Worm (Caenorhabditis elegans) whole organism, early embryonic: ENCODE measurements around the gene pfk-1.1.
A peak's percentile ranks its signal among the peaks of the same experiment; 100 is the strongest.
"Not testable (repeated sequence)": the region's sequence is repeated elsewhere in the genome, so short reads cannot be mapped to it uniquely, and the experiment has no call there.

Source experiments
- B0310.2 ChIP-seq: sonication (generic microtip); optimal IDR thresholded peaks from 2 replicates; lab custom pipeline; 2016; ENCODE audit warnings: mild to moderate bottlenecking, missing genetic modification characterization, missing compliant biosample characterization
- F13C5.2 ChIP-seq: sonication (generic microtip); optimal IDR thresholded peaks from 2 replicates; lab custom pipeline; 2017; ENCODE audit warnings: mild to moderate bottlenecking, missing genetic modification characterization, inconsistent platforms, missing compliant biosample characterization
- aly-1 ChIP-seq: sonication (generic microtip); optimal IDR thresholded peaks from 2 replicates; lab custom pipeline; 2016; ENCODE audit warnings: missing genetic modification characterization, missing compliant biosample characterization
- ama-1 ChIP-seq: fragments of 150-350 bp; optimal IDR thresholded peaks from 2 replicates; lab custom pipeline; 2014
- ceh-13 ChIP-seq: fragments of 200-800 bp; sonication (Bioruptor generic); optimal IDR thresholded peaks from 2 replicates; lab custom pipeline; 2018; ENCODE audit warnings: mild to moderate bottlenecking, missing genetic modification characterization, missing compliant biosample characterization
- ceh-36 ChIP-seq: sonication (generic microtip); optimal IDR thresholded peaks from 2 replicates; lab custom pipeline; 2016; ENCODE audit warnings: missing genetic modification characterization, inconsistent platforms, missing compliant biosample characterization
- ets-7 ChIP-seq: sonication (generic microtip); optimal IDR thresholded peaks from 2 replicates; lab custom pipeline; 2016; ENCODE audit warnings: missing genotype, missing genetic modification characterization, missing compliant biosample characterization
- flt-1 ChIP-seq: fragments of 200-800 bp; sonication (Bioruptor generic); IDR thresholded peaks from 2 replicates; pipeline ENCODE4 v1.3.6; 2022; ENCODE audit warnings: missing genetic modification characterization, missing compliant biosample characterization
- hmbx-1 ChIP-seq: sonication (generic microtip); optimal IDR thresholded peaks from 2 replicates; lab custom pipeline; 2016; ENCODE audit warnings: mild to moderate bottlenecking, missing genetic modification characterization, missing compliant biosample characterization
- hmg-4 ChIP-seq: fragments of 200-800 bp; sonication (Bioruptor generic); optimal IDR thresholded peaks from 2 replicates; lab custom pipeline; 2018; ENCODE audit warnings: mild to moderate bottlenecking, missing genetic modification characterization, missing compliant biosample characterization
- hnd-1 ChIP-seq: sonication (generic microtip); optimal IDR thresholded peaks from 2 replicates; lab custom pipeline; 2016; ENCODE audit warnings: missing genetic modification characterization, missing compliant biosample characterization
- pes-1 ChIP-seq: fragments of 200-800 bp; sonication (Bioruptor generic); IDR thresholded peaks from 2 replicates; pipeline ENCODE4 v1.3.6; 2022; ENCODE audit warnings: missing genetic modification reagents, missing genetic modification characterization, missing compliant biosample characterization
- scrt-1 ChIP-seq: fragments of 200-800 bp; sonication (Bioruptor generic); IDR thresholded peaks from 2 replicates; pipeline ENCODE4 v1.3.6; 2022; ENCODE audit warnings: missing genetic modification characterization, missing compliant biosample characterization
- sea-1 ChIP-seq: fragments of 200-800 bp; sonication (Bioruptor generic); conservative IDR thresholded peaks from 2 replicates; pipeline ENCODE4 v1.3.6; 2022; ENCODE audit warnings: missing genetic modification characterization, missing compliant biosample characterization
- tbx-11 ChIP-seq: fragments of 200-800 bp; sonication (Bioruptor generic); IDR thresholded peaks from 2 replicates; pipeline ENCODE4 v1.3.6; 2022; ENCODE audit warnings: missing genetic modification characterization, missing compliant biosample characterization
- tbx-37 ChIP-seq: fragments of 200-800 bp; sonication (Bioruptor generic); conservative IDR thresholded peaks from 2 replicates; pipeline ENCODE4 v1.3.6; 2022; ENCODE audit warnings: missing genetic modification reagents, missing genetic modification characterization, missing compliant biosample characterization
- tra-4 ChIP-seq: sonication (generic microtip); optimal IDR thresholded peaks from 2 replicates; lab custom pipeline; 2017; ENCODE audit warnings: missing genetic modification characterization, missing compliant biosample characterization

pfk-1.1 gene

DNA sequence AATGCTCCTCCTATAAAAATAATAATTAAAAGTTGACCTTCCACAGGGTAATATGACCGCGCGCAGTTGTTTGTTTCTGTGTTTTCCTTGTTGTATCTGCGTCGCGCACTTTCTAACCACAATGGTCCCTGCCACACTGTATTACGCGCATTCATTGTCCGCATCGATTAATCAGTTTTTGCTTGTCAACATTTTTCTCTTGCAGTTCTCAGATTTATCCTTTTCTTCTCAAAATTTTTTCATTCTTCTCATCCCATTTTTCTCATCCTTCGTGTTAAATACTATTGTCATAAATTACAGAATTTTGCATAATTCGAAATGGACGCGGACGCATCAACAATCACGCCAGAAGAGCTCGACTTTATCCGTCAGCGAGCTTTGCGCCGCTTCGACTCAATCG is at the start of gene pfk-1.1:
TSS of gene pfk-1.1 (plus strand) at position 301 of the 400 bp plus-strand sequence.
- TF ChIP-seq B0310.2 (tag; lab: Kevin White, UChicago) (no peak), ama-1 (lab: Kevin White, UChicago) (no peak), aly-1 (tag; lab: Kevin White, UChicago) (no peak), tbx-11 (no peak), tbx-37 (GFP tag; lab: Robert Waterston, UW) (no peak), hmbx-1 (tag; lab: Kevin White, UChicago) (no peak), hnd-1 (tag; lab: Kevin White, UChicago) (no peak), hmg-4 (GFP tag; lab: Kevin White, UChicago) (no peak)

DNA sequence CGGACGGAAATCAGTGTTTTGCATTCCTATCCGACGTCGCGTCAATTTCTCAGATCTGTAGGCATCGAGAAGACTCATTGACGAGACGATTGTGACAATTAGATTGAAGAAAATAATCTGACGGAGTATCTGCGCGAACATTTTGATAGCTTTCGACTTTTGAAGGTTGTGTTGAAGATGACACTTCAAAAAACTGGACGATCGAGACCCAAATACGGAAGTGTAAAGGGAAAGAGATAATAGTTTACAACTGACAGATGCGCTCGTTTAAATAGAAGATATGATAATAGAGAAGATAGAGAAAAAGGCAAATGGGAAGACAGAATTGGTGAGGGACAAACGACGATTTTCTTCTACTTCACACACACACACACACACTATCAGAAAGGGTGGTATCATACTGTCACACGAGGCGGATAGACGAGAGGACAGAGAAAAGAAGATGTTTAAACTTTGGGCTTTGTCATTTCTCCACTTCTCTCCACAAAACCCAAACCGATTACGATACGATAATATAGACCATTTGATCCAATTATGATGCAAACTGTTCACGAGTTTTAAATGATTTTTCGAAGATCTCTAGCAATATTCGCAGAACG is 49.4 kb upstream of the pfk-1.1 start, which contains the start of gene B0410.3:
TSS of gene B0410.3 (minus strand) at position 351 of the 599 bp plus-strand sequence.
- TF ChIP-seq B0310.2 (tag; lab: Kevin White, UChicago), result no peak
- no peak for TF ChIP-seq hmg-4 (GFP tag; lab: Kevin White, UChicago)
- no peak for TF ChIP-seq ets-7
- no peak for TF ChIP-seq tbx-37 (GFP tag; lab: Robert Waterston, UW)
- no peak for TF ChIP-seq aly-1 (tag; lab: Kevin White, UChicago)

DNA sequence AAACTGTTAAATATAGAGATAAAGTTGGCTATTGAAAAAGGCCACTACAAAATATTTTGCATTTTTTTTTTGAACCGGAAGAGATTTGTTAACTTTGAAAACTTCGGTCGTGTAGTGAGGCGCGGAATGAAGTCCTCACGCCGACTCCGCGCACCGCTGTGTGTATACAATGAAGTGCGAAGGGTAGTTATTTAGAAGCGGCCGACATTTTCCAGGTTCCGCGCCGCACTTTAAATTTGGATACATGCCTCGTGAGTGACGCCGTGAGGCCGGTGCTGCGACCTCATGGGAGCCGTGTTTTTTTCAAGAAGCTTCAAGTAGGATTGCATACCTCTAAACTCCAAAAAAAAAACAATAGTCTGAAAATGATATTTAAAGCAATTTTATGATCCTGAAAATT is 48.8 kb upstream of the pfk-1.1 start:
- TF ChIP-seq ceh-36 (tag; lab: Kevin White, UChicago), result no peak
- no peak for TF ChIP-seq hmbx-1 (tag; lab: Kevin White, UChicago)
- no peak for TF ChIP-seq hmg-4 (GFP tag; lab: Kevin White, UChicago)
- TF ChIP-seq F13C5.2, result no peak
- no peak for TF ChIP-seq ceh-13 (GFP tag; lab: Kevin White, UChicago)
- no peak for TF ChIP-seq tbx-37 (GFP tag; lab: Robert Waterston, UW)
- no peak for TF ChIP-seq pes-1 (GFP tag; lab: Robert Waterston, UW)
- TF ChIP-seq aly-1 (tag; lab: Kevin White, UChicago), result no peak
- TF ChIP-seq tra-4 (tag; lab: Kevin White, UChicago), result no peak
- TF ChIP-seq ets-7, result no peak
- no peak for TF ChIP-seq flt-1
- no peak for TF ChIP-seq ama-1 (lab: Kevin White, UChicago)
- TF ChIP-seq B0310.2 (tag; lab: Kevin White, UChicago), result no peak
- TF ChIP-seq sea-1 (GFP tag; lab: Robert Waterston, UW), result no peak

DNA sequence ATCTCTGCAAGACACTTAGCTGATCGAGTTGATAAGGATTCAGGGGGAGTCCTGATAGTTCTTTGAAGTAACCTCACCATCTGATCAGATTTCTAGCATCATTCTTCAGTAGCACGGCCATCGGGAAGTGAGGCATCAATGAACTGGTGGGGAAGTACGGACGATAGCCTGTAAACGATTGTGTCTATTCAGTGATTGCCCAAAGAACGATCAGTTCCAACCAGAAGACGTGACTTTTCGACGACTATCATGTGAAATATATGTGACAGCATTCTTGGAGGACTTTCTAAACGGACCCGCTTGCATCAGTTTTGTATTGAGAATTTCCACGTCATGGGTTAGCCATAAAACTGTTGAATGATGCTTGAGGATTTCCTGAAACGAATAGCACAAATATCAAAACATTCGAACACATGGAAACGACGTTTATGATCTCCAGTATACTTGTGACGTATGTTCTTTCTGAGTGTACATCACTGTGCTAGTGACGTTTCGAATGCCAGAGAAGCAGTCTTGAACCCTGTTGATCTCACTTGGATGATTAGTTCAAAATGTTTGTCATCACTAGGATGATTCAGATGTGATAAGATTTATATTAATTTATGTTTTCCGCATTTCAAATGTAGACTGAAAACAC is 47.5 kb upstream of the pfk-1.1 start:
- TF ChIP-seq hmg-4 (GFP tag; lab: Kevin White, UChicago) (no peak), tbx-37 (GFP tag; lab: Robert Waterston, UW) (no peak), tbx-11 (no peak)

DNA sequence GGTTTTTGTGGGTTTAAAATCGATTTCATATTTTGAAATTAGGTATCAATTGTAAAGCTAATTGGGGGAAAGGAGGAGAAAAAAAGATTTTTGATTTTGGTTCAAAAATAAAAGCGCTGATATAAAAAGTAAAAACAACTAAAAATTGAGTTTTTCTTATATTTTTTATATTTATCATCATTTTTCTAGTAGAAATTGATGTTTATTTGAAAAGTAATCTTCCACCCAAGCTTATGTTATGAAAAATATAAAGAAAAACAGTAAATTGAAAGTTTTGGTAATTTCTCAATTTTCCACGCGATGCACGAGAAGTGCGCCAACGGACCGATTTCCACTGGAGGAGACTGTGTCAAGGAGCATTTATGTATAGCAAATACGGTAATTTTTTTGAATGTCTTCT is 46.4 kb upstream of the pfk-1.1 start, which contains the start of gene B0410.1:
TSS of gene B0410.1 (plus strand) at position 301 of the 400 bp plus-strand sequence.
- not testable (repeated sequence) for TF ChIP-seq sea-1 (GFP tag; lab: Robert Waterston, UW); ceh-13 (GFP tag; lab: Kevin White, UChicago); hmg-4 (GFP tag; lab: Kevin White, UChicago)

DNA sequence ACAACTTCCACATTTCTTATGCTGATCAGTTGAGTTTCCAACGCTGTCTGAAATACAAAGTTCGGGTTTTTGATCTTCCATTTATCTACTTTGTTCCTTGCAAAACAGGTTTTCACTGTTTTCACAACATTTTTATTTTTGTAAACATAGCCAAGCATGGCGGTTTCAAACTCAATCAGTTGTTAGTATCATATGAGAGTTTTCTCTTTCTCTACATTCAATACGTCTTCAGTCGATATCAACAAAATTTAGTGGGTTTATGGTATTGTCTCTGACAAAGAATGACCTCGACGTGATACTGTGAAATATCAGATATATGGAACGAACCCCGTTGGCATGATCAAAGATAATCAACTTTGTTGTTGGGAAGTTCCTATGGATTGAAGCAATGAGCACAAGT is 45.0 kb upstream of the pfk-1.1 start:
- TF ChIP-seq hnd-1 (tag; lab: Kevin White, UChicago) (no peak), sea-1 (GFP tag; lab: Robert Waterston, UW) (no peak), ama-1 (lab: Kevin White, UChicago) (no peak), hmg-4 (GFP tag; lab: Kevin White, UChicago) (no peak), scrt-1 (no peak), ceh-13 (GFP tag; lab: Kevin White, UChicago) (no peak), aly-1 (tag; lab: Kevin White, UChicago) (no peak), tra-4 (tag; lab: Kevin White, UChicago) (no peak), flt-1 (no peak)

DNA sequence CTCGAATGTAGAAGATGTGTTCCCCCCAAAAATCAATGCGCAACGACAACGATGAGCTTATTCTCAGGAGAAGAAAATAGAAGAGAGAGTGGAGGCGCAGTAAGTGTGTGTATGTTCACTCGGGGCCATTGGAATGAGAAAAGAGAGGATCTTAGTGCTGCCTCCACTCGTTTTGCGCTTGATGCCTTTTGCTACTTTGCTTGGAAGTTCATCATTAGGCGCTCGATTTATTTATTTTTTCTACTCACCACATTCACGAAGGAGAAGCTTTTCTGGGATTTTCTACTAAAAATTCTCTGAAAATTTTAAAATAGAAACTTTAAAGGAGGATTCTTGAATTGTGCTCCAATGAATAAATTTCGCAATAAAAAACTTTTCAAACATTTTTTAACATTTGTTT is 42.4 kb upstream of the pfk-1.1 start, which contains the start of gene F52B10.3:
TSS of gene F52B10.3 (minus strand) at position 101 of the 400 bp plus-strand sequence.
- no peak for TF ChIP-seq scrt-1
- TF ChIP-seq aly-1 (tag; lab: Kevin White, UChicago), result no peak
- TF ChIP-seq hmbx-1 (tag; lab: Kevin White, UChicago), result no peak
- no peak for TF ChIP-seq tra-4 (tag; lab: Kevin White, UChicago)
- TF ChIP-seq pes-1 (GFP tag; lab: Robert Waterston, UW), result no peak
- TF ChIP-seq hnd-1 (tag; lab: Kevin White, UChicago), result no peak
- no peak for TF ChIP-seq F13C5.2
- TF ChIP-seq hmg-4 (GFP tag; lab: Kevin White, UChicago), result no peak

DNA sequence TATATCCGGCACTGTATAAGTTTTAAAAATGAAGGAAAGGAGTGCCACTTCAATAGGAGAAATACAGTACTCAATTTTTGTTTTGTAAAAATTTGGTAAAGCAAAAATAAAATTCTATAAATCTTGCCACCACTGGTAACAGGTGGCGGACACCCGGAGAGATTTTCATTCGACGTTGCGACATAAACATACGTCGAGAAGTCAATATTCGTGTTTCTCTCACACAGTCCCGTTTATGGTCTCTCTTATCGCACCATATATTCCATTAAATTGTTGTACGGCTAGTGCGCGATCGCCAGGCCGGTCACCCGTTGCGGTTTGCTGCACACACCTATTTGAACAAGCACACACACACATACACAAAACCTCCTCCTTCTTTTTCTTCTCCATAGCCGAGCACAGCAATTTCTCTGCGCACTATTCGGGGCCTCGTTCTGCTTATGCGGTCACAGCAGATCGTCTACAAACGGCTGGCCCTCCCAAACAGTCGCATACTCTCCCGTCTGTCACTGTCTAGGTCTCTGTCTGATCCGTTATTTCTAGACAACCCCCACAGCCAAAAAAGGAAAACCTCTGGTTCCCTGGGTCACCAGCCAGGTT is 39.7 kb upstream of the pfk-1.1 start:
- no peak for TF ChIP-seq tbx-11
- TF ChIP-seq sea-1 (GFP tag; lab: Robert Waterston, UW), result no peak
- TF ChIP-seq ets-7, result no peak
- no peak for TF ChIP-seq pes-1 (GFP tag; lab: Robert Waterston, UW)
- TF ChIP-seq ceh-36 (tag; lab: Kevin White, UChicago), result no peak
- no peak for TF ChIP-seq tbx-37 (GFP tag; lab: Robert Waterston, UW)
- 0 out of 2 replicates have a peak, but pooled peaks have one; percentile 25 for TF ChIP-seq flt-1
- TF ChIP-seq F13C5.2, result peak; percentile 19
- no peak for TF ChIP-seq ceh-13 (GFP tag; lab: Kevin White, UChicago)
- TF ChIP-seq scrt-1, result no peak
- TF ChIP-seq aly-1 (tag; lab: Kevin White, UChicago), result no peak
- peak; percentile 80 for TF ChIP-seq hmg-4 (GFP tag; lab: Kevin White, UChicago)
- no peak for TF ChIP-seq hnd-1 (tag; lab: Kevin White, UChicago)
- TF ChIP-seq ama-1 (lab: Kevin White, UChicago), result no peak
